Fruit fly (Drosophila melanogaster) whole organism, pupa: Measurements from ENCODE around the gene Hsc70-2.

Experiments
- CG34367 ChIP-seq: fragments of 200-800 bp; sonication (Bioruptor generic); optimal IDR thresholded peaks from 2 replicates; lab custom pipeline; 2018; ENCODE audit warnings: missing biosample characterization, mild to moderate bottlenecking, missing genetic modification characterization
- CG4496 ChIP-seq: fragments of 200-800 bp; sonication (Bioruptor generic); IDR thresholded peaks from 3 replicates; pipeline ENCODE4 v1.3.6; 2022; ENCODE audit warnings: missing biosample characterization, missing genetic modification characterization
- CG8159 ChIP-seq: fragments of 200-800 bp; sonication (Bioruptor generic); optimal IDR thresholded peaks from 3 replicates; lab custom pipeline; 2018; ENCODE audit warnings: missing biosample characterization, mild to moderate bottlenecking, missing genetic modification characterization, moderate library complexity
- CG8301 ChIP-seq: fragments of 200-800 bp; sonication (Bioruptor generic); optimal IDR thresholded peaks from 2 replicates; lab custom pipeline; 2018; ENCODE audit warnings: missing biosample characterization, mild to moderate bottlenecking, missing genetic modification characterization
- CG9948 ChIP-seq: fragments of 200-800 bp; sonication (Bioruptor generic); optimal IDR thresholded peaks from 2 replicates; lab custom pipeline; 2018; ENCODE audit warnings: missing biosample characterization, mild to moderate bottlenecking, missing genetic modification characterization, moderate library complexity
- D1 ChIP-seq: fragments of 200-800 bp; sonication (Bioruptor generic); optimal IDR thresholded peaks from 2 replicates; lab custom pipeline; 2018; ENCODE audit warnings: missing biosample characterization, mild to moderate bottlenecking, missing genetic modification characterization, moderate library complexity
- EcR ChIP-seq: fragments of 200-800 bp; sonication (Bioruptor generic); optimal IDR thresholded peaks from 3 replicates; lab custom pipeline; 2019; ENCODE audit warnings: missing biosample characterization, missing genetic modification characterization, mild to moderate bottlenecking, moderate library complexity, missing genetic modification reagents
- Pif1A ChIP-seq: fragments of 200-800 bp; sonication (Bioruptor generic); optimal IDR thresholded peaks from 3 replicates; lab custom pipeline; 2016; ENCODE audit warnings: missing biosample characterization, missing genetic modification characterization
- Snoo ChIP-seq: fragments of 200-800 bp; sonication (Bioruptor generic); optimal IDR thresholded peaks from 3 replicates; lab custom pipeline; 2017; ENCODE audit warnings: missing biosample characterization, mild to moderate bottlenecking, missing genetic modification characterization, inconsistent platforms
- fd96Ca ChIP-seq: fragments of 200-800 bp; sonication (Bioruptor generic); IDR thresholded peaks from 3 replicates; pipeline ENCODE4 v1.3.6; 2022; ENCODE audit warnings: missing biosample characterization, missing genetic modification characterization
- rn ChIP-seq: fragments of 200-800 bp; sonication (Bioruptor generic); IDR thresholded peaks from 2 replicates; pipeline ENCODE4 v1.3.6; 2022; ENCODE audit warnings: missing biosample characterization, missing genetic modification characterization

DNA sequence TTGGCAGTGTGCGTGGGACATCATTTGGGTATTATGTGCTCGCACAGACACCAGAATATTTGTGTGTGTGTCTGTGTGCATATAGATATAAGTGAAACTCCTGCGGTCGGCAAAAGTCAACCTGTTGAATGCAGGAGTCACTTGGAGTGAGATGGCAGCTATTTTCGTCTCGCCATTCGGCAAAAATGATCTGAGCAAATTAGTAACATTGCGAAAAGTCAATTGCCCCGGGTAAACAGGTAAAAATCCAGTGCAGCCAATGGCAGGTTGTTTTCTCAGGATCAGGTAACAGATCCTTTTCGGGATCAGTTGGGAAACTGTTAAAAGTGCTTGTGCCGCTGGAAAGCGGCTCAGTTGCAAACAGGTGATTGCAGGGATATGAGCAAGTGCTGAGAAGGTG, 27.5 kb downstream of the Hsc70-2 start:
- TF ChIP-seq EcR (GFP tag; lab: Kevin White, UChicago) = no peak
- no peak for TF ChIP-seq CG4496 (GFP tag; lab: Robert Waterston, UW)
- no peak for TF ChIP-seq fd96Ca (GFP tag; lab: Robert Waterston, UW)
- no peak for TF ChIP-seq D1 (tag; lab: Kevin White, UChicago)
- TF ChIP-seq CG9948 (tag; lab: Kevin White, UChicago) = no peak
- TF ChIP-seq CG8301 (tag; lab: Kevin White, UChicago) = no peak
- no peak for TF ChIP-seq rn (GFP tag; lab: Robert Waterston, UW)
- TF ChIP-seq CG8159 (tag; lab: Kevin White, UChicago) = no peak
- no peak for TF ChIP-seq Pif1A (GFP tag; lab: Kevin White, UChicago)
- no peak for TF ChIP-seq Snoo (tag; lab: Kevin White, UChicago)
- TF ChIP-seq CG34367 = no peak
